Fruit fly (Drosophila melanogaster) whole organism, embryonic: ENCODE results near the gene NdufA3.

Source experiments
- BEAF-32 ChIP-seq: fragments of 200-800 bp; sonication (Bioruptor generic); optimal IDR thresholded peaks from 3 replicates; lab custom pipeline; 2017; ENCODE audit warnings: missing biosample characterization, missing genetic modification characterization, mild to moderate bottlenecking, moderate library complexity, missing genetic modification reagents
- CG10147 ChIP-seq: fragments of 200-800 bp; sonication (Bioruptor generic); optimal IDR thresholded peaks from 2 replicates; lab custom pipeline; 2019; ENCODE audit warnings: missing biosample characterization, mild to moderate bottlenecking, missing genetic modification characterization, moderate library complexity
- CG11085 ChIP-seq: fragments of 200-800 bp; sonication (Bioruptor generic); IDR thresholded peaks from 2 replicates; pipeline ENCODE4 v1.3.6; 2022; ENCODE audit warnings: missing biosample characterization, missing genetic modification characterization
- CG11504 ChIP-seq: fragments of 200-800 bp; sonication (Bioruptor generic); optimal IDR thresholded peaks from 3 replicates; lab custom pipeline; 2019; ENCODE audit warnings: missing biosample characterization, mild to moderate bottlenecking, missing genetic modification characterization, moderate library complexity
- CG12391 ChIP-seq: fragments of 200-800 bp; sonication (Bioruptor generic); optimal IDR thresholded peaks from 3 replicates; lab custom pipeline; 2018; ENCODE audit warnings: missing biosample characterization, mild to moderate bottlenecking, missing genetic modification characterization, moderate library complexity
- CG12769 ChIP-seq: fragments of 200-800 bp; sonication (Bioruptor generic); optimal IDR thresholded peaks from 2 replicates; lab custom pipeline; 2019; ENCODE audit warnings: missing biosample characterization, mild to moderate bottlenecking, missing genetic modification characterization, moderate library complexity
- CG13123 ChIP-seq: fragments of 200-800 bp; sonication (Bioruptor generic); optimal IDR thresholded peaks from 2 replicates; lab custom pipeline; 2016; ENCODE audit warnings: missing biosample characterization, missing genetic modification characterization
- CG14014 ChIP-seq: fragments of 200-800 bp; sonication (Bioruptor generic); IDR thresholded peaks from 2 replicates; pipeline ENCODE4 v1.3.6; 2022; ENCODE audit warnings: missing biosample characterization, missing genetic modification characterization
- CG15269 ChIP-seq: fragments of 200-800 bp; sonication (Bioruptor generic); optimal IDR thresholded peaks from 2 replicates; lab custom pipeline; 2018; ENCODE audit warnings: missing biosample characterization, mild to moderate bottlenecking, missing genetic modification characterization, moderate library complexity
- CG15514 ChIP-seq: fragments of 200-800 bp; sonication (Bioruptor generic); optimal IDR thresholded peaks from 3 replicates; lab custom pipeline; 2017; ENCODE audit warnings: missing biosample characterization, missing genetic modification characterization, mild to moderate bottlenecking, moderate library complexity, missing genetic modification reagents
- CG17802 ChIP-seq: fragments of 200-800 bp; sonication (Bioruptor generic); optimal IDR thresholded peaks from 2 replicates; lab custom pipeline; 2018; ENCODE audit warnings: missing biosample characterization, mild to moderate bottlenecking, missing genetic modification characterization, moderate library complexity
- CG17829 ChIP-seq: fragments of 200-800 bp; optimal IDR thresholded peaks from 2 replicates; lab custom pipeline; 2019; ENCODE audit warnings: missing biosample characterization, mild to moderate bottlenecking, missing genetic modification characterization, moderate library complexity
- CG1832 ChIP-seq: fragments of 200-800 bp; sonication (Bioruptor generic); optimal IDR thresholded peaks from 2 replicates; lab custom pipeline; 2017; ENCODE audit warnings: missing biosample characterization, mild to moderate bottlenecking, missing genetic modification characterization, inconsistent platforms
- CG18599 ChIP-seq: fragments of 200-800 bp; sonication (Bioruptor generic); optimal IDR thresholded peaks from 3 replicates; lab custom pipeline; 2017; ENCODE audit warnings: missing biosample characterization, missing genetic modification characterization, mild to moderate bottlenecking, moderate library complexity, missing genetic modification reagents
- CG30431 ChIP-seq: fragments of 200-800 bp; sonication (Bioruptor generic); optimal IDR thresholded peaks from 2 replicates; lab custom pipeline; 2017; ENCODE audit warnings: missing biosample characterization, missing genetic modification characterization
- CG3726 ChIP-seq: fragments of 200-800 bp; sonication (Bioruptor generic); IDR thresholded peaks from 3 replicates; pipeline ENCODE4, ENCODE4 v1.3.6; 2022; ENCODE audit warnings: missing biosample characterization, missing genetic modification characterization
- CG3995 ChIP-seq: fragments of 200-800 bp; sonication (Bioruptor generic); optimal IDR thresholded peaks from 3 replicates; lab custom pipeline; 2016; ENCODE audit warnings: missing biosample characterization, missing genetic modification characterization
- CG6254 ChIP-seq: fragments of 200-800 bp; sonication (Bioruptor generic); optimal IDR thresholded peaks from 3 replicates; lab custom pipeline; 2017; ENCODE audit warnings: mild to moderate bottlenecking, missing biosample characterization, missing genetic modification reagents, missing genetic modification characterization
- CG7839 ChIP-seq: fragments of 200-800 bp; sonication (Bioruptor generic); optimal IDR thresholded peaks from 3 replicates; lab custom pipeline; 2018; ENCODE audit warnings: missing biosample characterization, mild to moderate bottlenecking, missing genetic modification characterization, moderate library complexity
- CG8089 ChIP-seq: fragments of 200-800 bp; sonication (Bioruptor generic); optimal IDR thresholded peaks from 3 replicates; lab custom pipeline; 2016; ENCODE audit warnings: missing biosample characterization, missing genetic modification characterization
- CG8924 ChIP-seq: fragments of 200-800 bp; optimal IDR thresholded peaks from 3 replicates; lab custom pipeline; 2019; ENCODE audit warnings: missing biosample characterization, mild to moderate bottlenecking, missing genetic modification characterization, moderate library complexity
- CkIIα-i1 ChIP-seq: fragments of 200-800 bp; sonication (Bioruptor generic); IDR thresholded peaks from 2 replicates; pipeline ENCODE4 v1.3.6; 2022; ENCODE audit warnings: missing biosample characterization, missing genetic modification characterization
- D19B ChIP-seq: fragments of 200-800 bp; sonication (Bioruptor generic); optimal IDR thresholded peaks from 2 replicates; lab custom pipeline; 2017; ENCODE audit warnings: missing biosample characterization, mild to moderate bottlenecking, missing genetic modification characterization
- Dek ChIP-seq: fragments of 200-800 bp; sonication (Bioruptor generic); optimal IDR thresholded peaks from 3 replicates; lab custom pipeline; 2019; ENCODE audit warnings: missing biosample characterization, mild to moderate bottlenecking, missing genetic modification characterization, moderate library complexity
- Dfd ChIP-seq, 2 experiments: fragments of >200 bp; optimal IDR thresholded peaks; 2 replicates each; lab custom pipeline; 2017; ENCODE audit warnings: missing biosample characterization in 2 of 2, missing genetic modification characterization in 2 of 2
- Fer2 ChIP-seq: fragments of 200-800 bp; sonication (Bioruptor generic); optimal IDR thresholded peaks from 2 replicates; lab custom pipeline; 2018; ENCODE audit warnings: missing biosample characterization, mild to moderate bottlenecking, missing genetic modification characterization, moderate library complexity
- Hr3 ChIP-seq: fragments of 200-800 bp; sonication (Bioruptor generic); optimal IDR thresholded peaks from 3 replicates; lab custom pipeline; 2016; ENCODE audit warnings: missing biosample characterization, missing genetic modification characterization
- MESR4 ChIP-seq: fragments of 200-800 bp; sonication (Bioruptor generic); optimal IDR thresholded peaks from 2 replicates; lab custom pipeline; 2018; ENCODE audit warnings: missing biosample characterization, mild to moderate bottlenecking, missing genetic modification characterization, moderate library complexity
- NC2α ChIP-seq: fragments of 200-800 bp; sonication (Bioruptor generic); optimal IDR thresholded peaks from 2 replicates; lab custom pipeline; 2016; ENCODE audit warnings: missing biosample characterization, missing genetic modification characterization
- NfI ChIP-seq: fragments of 200-800 bp; sonication (Bioruptor generic); optimal IDR thresholded peaks from 3 replicates; lab custom pipeline; 2018; ENCODE audit warnings: missing biosample characterization, mild to moderate bottlenecking, missing genetic modification characterization, moderate library complexity
- Six4 ChIP-seq: fragments of 200-800 bp; sonication (Bioruptor generic); optimal IDR thresholded peaks from 2 replicates; lab custom pipeline; 2016; ENCODE audit warnings: missing biosample characterization, missing genetic modification characterization
- Sox102F ChIP-seq: fragments of 200-800 bp; sonication (Bioruptor generic); optimal IDR thresholded peaks from 2 replicates; lab custom pipeline; 2018; ENCODE audit warnings: missing biosample characterization, mild to moderate bottlenecking, missing genetic modification characterization, moderate library complexity
- Vsx1 ChIP-seq: fragments of 200-800 bp; sonication (Bioruptor generic); optimal IDR thresholded peaks from 2 replicates; lab custom pipeline; 2017; ENCODE audit warnings: missing biosample characterization, mild to moderate bottlenecking, missing genetic modification characterization, missing genetic modification reagents
- Xbp1 ChIP-seq: fragments of 200-800 bp; sonication (Bioruptor generic); optimal IDR thresholded peaks from 3 replicates; lab custom pipeline; 2016; ENCODE audit warnings: missing biosample characterization, mild to moderate bottlenecking, missing genetic modification characterization
- danr ChIP-seq: fragments of 200-800 bp; sonication (Bioruptor generic); IDR thresholded peaks from 2 replicates; pipeline ENCODE4 v1.3.6; 2022; ENCODE audit warnings: missing biosample characterization, missing genetic modification characterization
- dmrt11E ChIP-seq: fragments of 200-800 bp; sonication (Bioruptor generic); optimal IDR thresholded peaks from 3 replicates; lab custom pipeline; 2018; ENCODE audit warnings: missing biosample characterization, mild to moderate bottlenecking, missing genetic modification characterization, moderate library complexity
- fd96Cb ChIP-seq: fragments of 200-800 bp; sonication (Bioruptor generic); optimal IDR thresholded peaks from 2 replicates; lab custom pipeline; 2018; ENCODE audit warnings: missing biosample characterization, mild to moderate bottlenecking, missing genetic modification characterization, moderate library complexity
- grn ChIP-seq: fragments of 200-800 bp; sonication (Bioruptor generic); optimal IDR thresholded peaks from 3 replicates; lab custom pipeline; 2017; ENCODE audit warnings: missing biosample characterization, missing genetic modification characterization
- gsb-n ChIP-seq: fragments of 200-800 bp; sonication (Bioruptor generic); optimal IDR thresholded peaks from 3 replicates; lab custom pipeline; 2018; ENCODE audit warnings: missing biosample characterization, mild to moderate bottlenecking, missing genetic modification characterization
- insv ChIP-seq, 2 experiments: fragments of 200-800 bp; sonication (Bioruptor generic); optimal IDR thresholded peaks; 3 replicates each; lab custom pipeline; 2016 to 2018; ENCODE audit warnings: missing biosample characterization in 2 of 2, missing genetic modification characterization in 2 of 2
- lbe ChIP-seq: fragments of 200-800 bp; sonication (Bioruptor generic); optimal IDR thresholded peaks from 2 replicates; lab custom pipeline; 2016; ENCODE audit warnings: missing biosample characterization, mild to moderate bottlenecking, missing genetic modification characterization
- pb ChIP-seq: fragments of 200-800 bp; sonication (Bioruptor generic); optimal IDR thresholded peaks from 3 replicates; lab custom pipeline; 2016; ENCODE audit warnings: missing biosample characterization, missing genetic modification characterization
- pum ChIP-seq: fragments of 200-800 bp; sonication (Bioruptor generic); optimal IDR thresholded peaks from 2 replicates; lab custom pipeline; 2016; ENCODE audit warnings: missing biosample characterization, missing genetic modification characterization
- sisA ChIP-seq: fragments of 200-800 bp; sonication (Bioruptor generic); IDR thresholded peaks from 2 replicates; pipeline ENCODE4 v1.3.6; 2022; ENCODE audit warnings: missing biosample characterization, missing genetic modification characterization
- tll ChIP-seq, 2 experiments: fragments of 200-800 bp in 1 of 2; fragments of >200 bp in 1 of 2; sonication (Bioruptor generic) in 1 of 2; optimal IDR thresholded peaks; 2 replicates each; lab custom pipeline; 2017 to 2019; ENCODE audit warnings: missing biosample characterization in 2 of 2, missing genetic modification characterization in 2 of 2, mild to moderate bottlenecking in 1 of 2, moderate library complexity in 1 of 2
- trem ChIP-seq: fragments of 200-800 bp; optimal IDR thresholded peaks from 3 replicates; lab custom pipeline; 2019; ENCODE audit warnings: missing biosample characterization, mild to moderate bottlenecking, missing genetic modification characterization, moderate library complexity
- zf30C ChIP-seq: fragments of 200-800 bp; sonication (Bioruptor generic); optimal IDR thresholded peaks from 3 replicates; lab custom pipeline; 2018; ENCODE audit warnings: missing biosample characterization, mild to moderate bottlenecking, missing genetic modification characterization
- zfh2 ChIP-seq: fragments of 200-800 bp; sonication (Bioruptor generic); optimal IDR thresholded peaks from 2 replicates; lab custom pipeline; 2016; ENCODE audit warnings: missing biosample characterization, missing genetic modification characterization

NdufA3 gene

dm6 chrX:9201866-9202681 lies 42.2 kb upstream of the NdufA3 start (continued):
- peak; percentile 89 for TF ChIP-seq CG14014 (GFP tag; lab: Robert Waterston, UW)
- TF ChIP-seq Six4 (GFP tag; lab: Kevin White, UChicago), result no peak
- TF ChIP-seq fd96Cb (tag; lab: Kevin White, UChicago), result peak; percentile 39
- TF ChIP-seq dmrt11E (tag; lab: Kevin White, UChicago), result peak; percentile 24
- TF ChIP-seq D19B, result peak; percentile 73
- TF ChIP-seq tll (GFP tag; optimal IDR thresholded peaks at IDR 0.05; lab: Kevin White, UChicago), result no peak
- TF ChIP-seq trem (tag; lab: Kevin White, UChicago), result peak; percentile 24
- TF ChIP-seq danr (GFP tag; lab: Robert Waterston, UW), result peak; percentile 72
- peak; percentile 84 for TF ChIP-seq CG8924 (tag; lab: Kevin White, UChicago)
- TF ChIP-seq Vsx1 (GFP tag; lab: Kevin White, UChicago), result no peak
- TF ChIP-seq CG15269 (tag; lab: Kevin White, UChicago), result peak; percentile 84
- TF ChIP-seq Dek (tag; lab: Kevin White, UChicago), result peak; percentile 82
- TF ChIP-seq Xbp1 (GFP tag; lab: Kevin White, UChicago), result peak; percentile 50
- no peak for TF ChIP-seq CG8089 (GFP tag; lab: Kevin White, UChicago)
- TF ChIP-seq lbe (GFP tag; lab: Kevin White, UChicago), result no peak
- TF ChIP-seq CG18599 (GFP tag; lab: Kevin White, UChicago), result peak; percentile 93
- no peak for TF ChIP-seq CG1832 (GFP tag; lab: Kevin White, UChicago)
- TF ChIP-seq MESR4 (GFP tag; lab: Kevin White, UChicago), result no peak
- TF ChIP-seq CG30431 (GFP tag; lab: Kevin White, UChicago), result peak; percentile 47
- TF ChIP-seq Hr3, result peak; percentile 52
- no peak for TF ChIP-seq Dfd (GFP tag; optimal IDR thresholded peaks at IDR 0.05; lab: Kevin White, UChicago)
- peak; percentile 50 for TF ChIP-seq Sox102F (GFP tag; lab: Kevin White, UChicago)
- peak; percentile 76 for TF ChIP-seq CG12391 (tag; lab: Kevin White, UChicago)
- no peak for TF ChIP-seq CG3726 (GFP tag; lab: Robert Waterston, UW)
- TF ChIP-seq CG6254, result no peak
- TF ChIP-seq pum (GFP tag; lab: Kevin White, UChicago), result no peak
- peak; percentile 57 for TF ChIP-seq grn (GFP tag; lab: Kevin White, UChicago)
- peak; percentile 46 for TF ChIP-seq Fer2 (tag; lab: Kevin White, UChicago)
- no peak for TF ChIP-seq pb (GFP tag; lab: Kevin White, UChicago)
- TF ChIP-seq CG3995 (GFP tag; lab: Kevin White, UChicago), result no peak
- TF ChIP-seq CG15514, result peak; percentile 87
- TF ChIP-seq BEAF-32 (GFP tag; lab: Kevin White, UChicago), result no peak
- TF ChIP-seq CG17829 (tag; lab: Kevin White, UChicago), result peak; percentile 41
- TF ChIP-seq CG10147 (GFP tag; lab: Kevin White, UChicago), result peak; percentile 35
- TF ChIP-seq CG17802 (tag; lab: Kevin White, UChicago), result no peak
- TF ChIP-seq zfh2, result peak; percentile 40
- TF ChIP-seq NC2α (GFP tag; lab: Kevin White, UChicago), result no peak
- peak in 1 of 2 experiments; percentile 15 for TF ChIP-seq insv (GFP tag; optimal IDR thresholded peaks at IDR 0.05; lab: Kevin White, UChicago)
- TF ChIP-seq sisA (GFP tag; lab: Robert Waterston, UW), result peak; percentile 61
- peak; percentile 82 for TF ChIP-seq CG12769 (tag; lab: Kevin White, UChicago)
- TF ChIP-seq CG11085 (GFP tag; lab: Robert Waterston, UW), result peak; percentile 81
- TF ChIP-seq CkIIα-i1 (GFP tag; lab: Robert Waterston, UW), result peak; percentile 54; the same call in 1 of the 2 replicates
- no peak for TF ChIP-seq CG13123 (GFP tag; lab: Kevin White, UChicago)
- TF ChIP-seq gsb-n (tag; lab: Kevin White, UChicago), result no peak
- TF ChIP-seq zf30C (GFP tag; lab: Kevin White, UChicago), result peak; percentile 79
- TF ChIP-seq CG11504 (tag; lab: Kevin White, UChicago), result peak; percentile 64
- TF ChIP-seq NfI (GFP tag; lab: Kevin White, UChicago), result peak; percentile 69
- TF ChIP-seq CG7839 (tag; lab: Kevin White, UChicago), result peak; percentile 81
